Worm (Caenorhabditis elegans) whole organism, L4/young adult: ENCODE data around the gene T19H12.15.

Experiments used
- W03F9.2 ChIP-seq: fragments of 150-350 bp; optimal IDR thresholded peaks from 2 replicates; lab custom pipeline; 2014; ENCODE audit warnings: missing biosample characterization, missing genetic modification characterization
- dao-5 ChIP-seq: sonication (generic microtip); optimal IDR thresholded peaks from 2 replicates; lab custom pipeline; 2016; ENCODE audit warnings: missing genotype, missing genetic modification characterization, moderate library complexity, missing compliant biosample characterization

ce11 chrV:4857561-4857960 is 21.6 kb downstream of the T19H12.15 start:
- TF ChIP-seq W03F9.2 (tag; lab: Kevin White, UChicago) (no peak), dao-5 (no peak)
